Fruit fly (Drosophila melanogaster) whole organism, embryonic: Measurements from ENCODE around the gene CG13055.

Experiments used
- Awh ChIP-seq: fragments of 200-800 bp; sonication (Bioruptor generic); IDR thresholded peaks from 2 replicates; pipeline ENCODE4, ENCODE4 v1.3.6; 2022; ENCODE audit warnings: missing biosample characterization, missing genetic modification characterization
- CG10321 ChIP-seq: fragments of 200-800 bp; sonication (Bioruptor generic); IDR thresholded peaks from 2 replicates; pipeline ENCODE4 v1.3.6; 2022; ENCODE audit warnings: missing biosample characterization, missing genetic modification characterization
- CG10462 ChIP-seq: fragments of 200-800 bp; sonication (Bioruptor generic); optimal IDR thresholded peaks from 2 replicates; lab custom pipeline; 2016; ENCODE audit warnings: missing biosample characterization, missing genetic modification characterization
- CG10565 ChIP-seq: fragments of 200-800 bp; sonication (Bioruptor generic); optimal IDR thresholded peaks from 3 replicates; lab custom pipeline; 2016; ENCODE audit warnings: missing biosample characterization, mild to moderate bottlenecking, missing genetic modification characterization
- CG11085 ChIP-seq: fragments of 200-800 bp; sonication (Bioruptor generic); IDR thresholded peaks from 2 replicates; pipeline ENCODE4 v1.3.6; 2022; ENCODE audit warnings: missing biosample characterization, missing genetic modification characterization
- CG12071 ChIP-seq: fragments of 200-800 bp; sonication (Bioruptor generic); optimal IDR thresholded peaks from 3 replicates; lab custom pipeline; 2018; ENCODE audit warnings: missing biosample characterization, mild to moderate bottlenecking, missing genetic modification characterization
- CG12744 ChIP-seq: fragments of 200-800 bp; sonication (Bioruptor generic); optimal IDR thresholded peaks from 2 replicates; lab custom pipeline; 2016; ENCODE audit warnings: missing biosample characterization, missing genetic modification characterization
- CG13775 ChIP-seq: fragments of 200-800 bp; sonication (Bioruptor generic); optimal IDR thresholded peaks from 3 replicates; lab custom pipeline; 2017; ENCODE audit warnings: missing biosample characterization, mild to moderate bottlenecking, missing genetic modification characterization
- CG1647 ChIP-seq: fragments of 200-800 bp; sonication (Bioruptor generic); optimal IDR thresholded peaks from 3 replicates; lab custom pipeline; 2016; ENCODE audit warnings: missing biosample characterization, missing genetic modification characterization
- CG17612 ChIP-seq: fragments of 200-800 bp; sonication (Bioruptor generic); IDR thresholded peaks from 2 replicates; pipeline ENCODE4 v1.3.6; 2022; ENCODE audit warnings: missing biosample characterization, missing genetic modification characterization
- CG17912 ChIP-seq: fragments of 200-800 bp; sonication (Bioruptor generic); optimal IDR thresholded peaks from 2 replicates; lab custom pipeline; 2018; ENCODE audit warnings: missing biosample characterization, mild to moderate bottlenecking, missing genetic modification characterization
- CG34376 ChIP-seq: fragments of 200-800 bp; sonication (Bioruptor generic); optimal IDR thresholded peaks from 2 replicates; lab custom pipeline; 2018; ENCODE audit warnings: missing biosample characterization, mild to moderate bottlenecking, missing genetic modification characterization
- CG5245 ChIP-seq: fragments of 200-800 bp; sonication (Bioruptor generic); optimal IDR thresholded peaks from 3 replicates; lab custom pipeline; 2016; ENCODE audit warnings: missing biosample characterization, missing genetic modification characterization
- CG6765 ChIP-seq: fragments of 200-800 bp; sonication (Bioruptor generic); optimal IDR thresholded peaks from 3 replicates; lab custom pipeline; 2017; ENCODE audit warnings: missing biosample characterization, mild to moderate bottlenecking, missing genetic modification characterization
- CG7745 ChIP-seq: fragments of 200-800 bp; sonication (Bioruptor generic); optimal IDR thresholded peaks from 2 replicates; lab custom pipeline; 2018; ENCODE audit warnings: missing biosample characterization, mild to moderate bottlenecking, missing genetic modification characterization, moderate library complexity
- CG7839 ChIP-seq: fragments of 200-800 bp; sonication (Bioruptor generic); optimal IDR thresholded peaks from 3 replicates; lab custom pipeline; 2018; ENCODE audit warnings: missing biosample characterization, mild to moderate bottlenecking, missing genetic modification characterization, moderate library complexity
- CG7987 ChIP-seq: fragments of 200-800 bp; sonication (Bioruptor generic); optimal IDR thresholded peaks from 2 replicates; lab custom pipeline; 2018; ENCODE audit warnings: missing biosample characterization, mild to moderate bottlenecking, missing genetic modification characterization, moderate library complexity
- CG8388 ChIP-seq: fragments of 200-800 bp; sonication (Bioruptor generic); optimal IDR thresholded peaks from 2 replicates; lab custom pipeline; 2019; ENCODE audit warnings: missing biosample characterization, mild to moderate bottlenecking, missing genetic modification characterization, moderate library complexity
- CG9817 ChIP-seq: fragments of 200-800 bp; sonication (Bioruptor generic); optimal IDR thresholded peaks from 2 replicates; lab custom pipeline; 2018; ENCODE audit warnings: missing biosample characterization, mild to moderate bottlenecking, missing genetic modification characterization, moderate library complexity
- Deaf1 ChIP-seq: fragments of 200-800 bp; optimal IDR thresholded peaks from 3 replicates; lab custom pipeline; 2019; ENCODE audit warnings: missing biosample characterization, mild to moderate bottlenecking, missing genetic modification characterization, moderate library complexity
- Dip2 ChIP-seq: fragments of 200-800 bp; sonication (Bioruptor generic); IDR thresholded peaks from 2 replicates; pipeline ENCODE4 v1.3.6; 2022; ENCODE audit warnings: missing biosample characterization, missing genetic modification characterization
- Dref ChIP-seq: fragments of 200-800 bp; sonication (Bioruptor generic); IDR thresholded peaks from 2 replicates; pipeline ENCODE4 v1.3.6; 2022; ENCODE audit warnings: missing biosample characterization, missing genetic modification characterization
- Eip74EF ChIP-seq, 2 experiments: fragments of 200-800 bp in 1 of 2; fragments of >200 bp in 1 of 2; sonication (Bioruptor generic) in 1 of 2; optimal IDR thresholded peaks; 2 replicates each; lab custom pipeline; 2017 to 2019; ENCODE audit warnings: missing biosample characterization in 2 of 2, missing genetic modification characterization in 2 of 2, mild to moderate bottlenecking in 1 of 2, moderate library complexity in 1 of 2
- H2.0 ChIP-seq: fragments of 200-800 bp; sonication (Bioruptor generic); IDR thresholded peaks from 2 replicates; pipeline ENCODE4 v1.3.6; 2022; ENCODE audit warnings: missing biosample characterization, missing genetic modification characterization
- HLH4C ChIP-seq: fragments of 200-800 bp; sonication (Bioruptor generic); IDR thresholded peaks from 3 replicates; pipeline ENCODE4 v1.3.6; 2022; ENCODE audit warnings: missing biosample characterization, missing genetic modification characterization; ENCODE audit not compliant: partially characterized antibody
- Mad ChIP-seq: fragments of 200-800 bp; sonication (Bioruptor generic); optimal IDR thresholded peaks from 2 replicates; lab custom pipeline; 2016; ENCODE audit warnings: missing biosample characterization, missing genetic modification characterization
- Med ChIP-seq: fragments of 200-800 bp; sonication (Bioruptor generic); peaks from one replicate; lab custom pipeline; 2016; ENCODE audit warnings: missing biosample characterization, missing genetic modification characterization, mild to moderate bottlenecking, inconsistent platforms, moderate library complexity
- Nf-YA ChIP-seq: fragments of 200-800 bp; sonication (Bioruptor generic); IDR thresholded peaks from 2 replicates; pipeline ENCODE4 v1.3.6; 2022; ENCODE audit warnings: missing biosample characterization, missing genetic modification characterization
- Nf-YC ChIP-seq: fragments of 200-800 bp; optimal IDR thresholded peaks from 3 replicates; lab custom pipeline; 2019; ENCODE audit warnings: missing biosample characterization, mild to moderate bottlenecking, missing genetic modification characterization, moderate library complexity
- Opbp ChIP-seq: fragments of 200-800 bp; sonication (Bioruptor generic); IDR thresholded peaks from 3 replicates; pipeline ENCODE4 v1.3.6; 2022; ENCODE audit warnings: missing biosample characterization, missing genetic modification characterization; ENCODE audit not compliant: partially characterized antibody
- Scr ChIP-seq: fragments of 200-800 bp; sonication (Bioruptor generic); IDR thresholded peaks from 2 replicates; pipeline ENCODE4 v1.3.6; 2022; ENCODE audit warnings: missing biosample characterization, missing genetic modification characterization; ENCODE audit not compliant: partially characterized antibody
- ab ChIP-seq: fragments of 200-800 bp; sonication (Bioruptor generic); optimal IDR thresholded peaks from 2 replicates; lab custom pipeline; 2016; ENCODE audit warnings: missing biosample characterization, missing genetic modification characterization
- abd-A ChIP-seq: fragments of 200-800 bp; sonication (Bioruptor generic); optimal IDR thresholded peaks from 3 replicates; lab custom pipeline; 2019; ENCODE audit warnings: missing biosample characterization, mild to moderate bottlenecking, missing genetic modification characterization, moderate library complexity
- amos ChIP-seq: fragments of 200-800 bp; sonication (Bioruptor generic); IDR thresholded peaks from 2 replicates; pipeline ENCODE4 v1.3.6; 2022; ENCODE audit warnings: missing biosample characterization, missing genetic modification characterization; ENCODE audit not compliant: partially characterized antibody
- bigmax ChIP-seq: fragments of 200-800 bp; sonication (Bioruptor generic); optimal IDR thresholded peaks from 2 replicates; lab custom pipeline; 2018; ENCODE audit warnings: missing biosample characterization, mild to moderate bottlenecking, missing genetic modification characterization
- cas ChIP-seq: fragments of 200-800 bp; sonication (Bioruptor generic); IDR thresholded peaks from 2 replicates; pipeline ENCODE4 v1.3.6; 2022; ENCODE audit warnings: missing biosample characterization, missing genetic modification characterization
- en ChIP-seq: fragments of 200-800 bp; sonication (Bioruptor generic); optimal IDR thresholded peaks from 2 replicates; lab custom pipeline; 2016; ENCODE audit warnings: missing biosample characterization, missing genetic modification characterization
- esg ChIP-seq: fragments of 200-800 bp; sonication (Bioruptor generic); conservative IDR thresholded peaks from 2 replicates; pipeline ENCODE4 v1.3.6; 2022; ENCODE audit warnings: missing biosample characterization, missing genetic modification characterization
- exex ChIP-seq: fragments of 200-800 bp; sonication (Bioruptor generic); optimal IDR thresholded peaks from 4 replicates; lab custom pipeline; 2018; ENCODE audit warnings: missing biosample characterization, mild to moderate bottlenecking, missing genetic modification characterization, moderate library complexity
- fd3F ChIP-seq: fragments of 200-800 bp; sonication (Bioruptor generic); optimal IDR thresholded peaks from 2 replicates; lab custom pipeline; 2018; ENCODE audit warnings: missing biosample characterization, mild to moderate bottlenecking, missing genetic modification characterization, moderate library complexity
- lilli ChIP-seq: fragments of 200-800 bp; sonication (Bioruptor generic); optimal IDR thresholded peaks from 3 replicates; lab custom pipeline; 2016; ENCODE audit warnings: missing biosample characterization, missing genetic modification characterization
- pb ChIP-seq: fragments of 200-800 bp; sonication (Bioruptor generic); optimal IDR thresholded peaks from 3 replicates; lab custom pipeline; 2016; ENCODE audit warnings: missing biosample characterization, missing genetic modification characterization
- pita ChIP-seq: fragments of 200-800 bp; sonication (Bioruptor generic); optimal IDR thresholded peaks from 2 replicates; lab custom pipeline; 2017; ENCODE audit warnings: missing biosample characterization, mild to moderate bottlenecking, missing genetic modification characterization
- ro ChIP-seq: fragments of 200-800 bp; sonication (Bioruptor generic); IDR thresholded peaks from 2 replicates; pipeline ENCODE4 v1.3.6; 2022; ENCODE audit warnings: missing biosample characterization, missing genetic modification characterization
- run ChIP-seq: fragments of 200-800 bp; sonication (Bioruptor generic); optimal IDR thresholded peaks from 3 replicates; lab custom pipeline; 2018; ENCODE audit warnings: missing biosample characterization, mild to moderate bottlenecking, missing genetic modification characterization
- scrt ChIP-seq: fragments of 200-800 bp; sonication (Bioruptor generic); optimal IDR thresholded peaks from 2 replicates; lab custom pipeline; 2018; ENCODE audit warnings: missing biosample characterization, mild to moderate bottlenecking, missing genetic modification characterization, moderate library complexity
- sr ChIP-seq: fragments of 200-800 bp; sonication (Bioruptor generic); IDR thresholded peaks from 3 replicates; pipeline ENCODE4 v1.3.6; 2022; ENCODE audit warnings: missing biosample characterization, missing genetic modification characterization
- trem ChIP-seq: fragments of 200-800 bp; optimal IDR thresholded peaks from 3 replicates; lab custom pipeline; 2019; ENCODE audit warnings: missing biosample characterization, mild to moderate bottlenecking, missing genetic modification characterization, moderate library complexity
- vnd ChIP-seq: fragments of 200-800 bp; sonication (Bioruptor generic); IDR thresholded peaks from 3 replicates; pipeline ENCODE4 v1.3.6; 2022; ENCODE audit warnings: missing biosample characterization, missing genetic modification characterization; ENCODE audit not compliant: partially characterized antibody
- zfh1 ChIP-seq: fragments of 200-800 bp; sonication (Bioruptor generic); IDR thresholded peaks from 3 replicates; pipeline ENCODE4 v1.3.6; 2022; ENCODE audit warnings: missing biosample characterization, missing genetic modification characterization

CG13055 gene

DNA sequence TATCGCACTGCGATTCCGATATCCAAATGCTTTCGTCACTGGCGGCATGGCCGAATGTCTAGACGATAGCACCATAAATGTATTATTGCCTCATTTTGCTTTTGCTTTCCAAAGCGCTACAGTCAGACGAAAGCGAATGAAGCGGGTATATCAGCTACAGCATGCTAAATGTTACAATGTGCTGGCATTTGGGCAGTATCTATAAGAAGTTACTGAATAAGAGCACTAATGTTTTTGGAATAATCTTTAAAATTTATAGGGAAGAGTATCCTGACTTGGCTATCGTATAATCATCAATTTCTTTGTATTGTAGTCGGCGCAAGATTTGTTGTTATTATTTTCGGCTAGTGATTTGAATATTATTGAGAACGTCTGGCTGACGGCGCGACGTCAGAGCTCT is 48.9 kb downstream of the CG13055 start (continued):
- TF ChIP-seq Dref (GFP tag; lab: Robert Waterston, UW), result no peak
- TF ChIP-seq CG7987, result peak; percentile 25
- TF ChIP-seq Med (GFP tag; lab: Kevin White, UChicago), result peak; percentile 99
- peak; percentile 82 for TF ChIP-seq esg
- TF ChIP-seq ro, result peak; percentile 55; the same call in 1 of the 2 replicates
- TF ChIP-seq vnd (GFP tag; lab: Robert Waterston, UW), result no peak
- peak; percentile 84 for TF ChIP-seq H2.0
- TF ChIP-seq amos (GFP tag; lab: Robert Waterston, UW), result no peak
- TF ChIP-seq Opbp, result no peak
- 0 out of 2 replicates have a peak, but pooled peaks have one; percentile 34 for TF ChIP-seq CG17612
- peak; percentile 72 for TF ChIP-seq scrt (GFP tag; lab: Kevin White, UChicago)
- no peak for TF ChIP-seq bigmax (GFP tag; lab: Kevin White, UChicago)
- TF ChIP-seq zfh1, result peak; percentile 86
- TF ChIP-seq CG11085 (GFP tag; lab: Robert Waterston, UW), result peak; percentile 83
- no peak for TF ChIP-seq CG17912 (GFP tag; lab: Kevin White, UChicago)
- TF ChIP-seq Scr (GFP tag; lab: Robert Waterston, UW), result no peak
- TF ChIP-seq CG12071 (GFP tag; lab: Kevin White, UChicago), result peak; percentile 82
- peak; percentile 5 for TF ChIP-seq CG34376 (GFP tag; lab: Kevin White, UChicago)
- peak; percentile 38 for TF ChIP-seq CG8388 (GFP tag; lab: Kevin White, UChicago)
- TF ChIP-seq Nf-YA (GFP tag; lab: Robert Waterston, UW), result peak; percentile 61; the same call in 1 of the 2 replicates
- no peak; the same call in 2 of the 3 replicates for TF ChIP-seq sr (GFP tag; lab: Robert Waterston, UW)
- TF ChIP-seq CG5245, result peak; percentile 46
- peak in 1 of 2 experiments; percentile 58 for TF ChIP-seq Eip74EF (GFP tag; optimal IDR thresholded peaks at IDR 0.05; lab: Kevin White, UChicago)
- no peak for TF ChIP-seq HLH4C (GFP tag; lab: Robert Waterston, UW)
- TF ChIP-seq Deaf1 (tag; lab: Kevin White, UChicago), result peak; percentile 59
- TF ChIP-seq CG10462 (GFP tag; lab: Kevin White, UChicago), result no peak
- TF ChIP-seq pb (GFP tag; lab: Kevin White, UChicago), result peak; percentile 53
- TF ChIP-seq lilli (GFP tag; lab: Kevin White, UChicago), result peak; percentile 86
- TF ChIP-seq fd3F (GFP tag; lab: Kevin White, UChicago), result peak; percentile 82
- TF ChIP-seq exex (tag; lab: Kevin White, UChicago), result peak; percentile 64
- TF ChIP-seq run, result peak; percentile 16
- peak; percentile 62 for TF ChIP-seq CG1647 (GFP tag; lab: Kevin White, UChicago)
- no peak for TF ChIP-seq CG7745 (tag; lab: Kevin White, UChicago)
- TF ChIP-seq cas, result peak; percentile 65; the same call in 1 of the 2 replicates
- TF ChIP-seq en (GFP tag; lab: Kevin White, UChicago), result peak; percentile 70
- peak; percentile 90 for TF ChIP-seq CG7839 (tag; lab: Kevin White, UChicago)
- TF ChIP-seq ab, result peak; percentile 61
- TF ChIP-seq Nf-YC, result peak; percentile 0
- peak; percentile 73 for TF ChIP-seq Awh (GFP tag; lab: Robert Waterston, UW)
- TF ChIP-seq Mad (GFP tag; lab: Kevin White, UChicago), result peak; percentile 26
- TF ChIP-seq CG9817, result peak; percentile 80
- TF ChIP-seq abd-A (tag; lab: Kevin White, UChicago), result peak; percentile 36
- peak; percentile 47 for TF ChIP-seq CG13775 (GFP tag; lab: Kevin White, UChicago)
- peak; percentile 58 for TF ChIP-seq CG6765 (GFP tag; lab: Kevin White, UChicago)
- TF ChIP-seq CG10565, result no peak
- TF ChIP-seq trem, result peak; percentile 5
- TF ChIP-seq CG10321 (GFP tag; lab: Robert Waterston, UW), result no peak
- peak; percentile 64 for TF ChIP-seq CG12744 (GFP tag; lab: Kevin White, UChicago)
- TF ChIP-seq pita, result no peak
- peak; percentile 46; the same call in 1 of the 2 replicates for TF ChIP-seq Dip2 (GFP tag; lab: Robert Waterston, UW)
